Fruit fly (Drosophila melanogaster): ENCODE measurements around the gene CG42831.

The CG42831 gene

dm6 chr3L:10784566-10785003 lies 30.0 kb upstream of the CG42831 start (continued):
- TF ChIP-seq B-H2 (GFP tag; optimal IDR thresholded peaks at IDR 0.05), result no peak
- TF ChIP-seq CG2116 (GFP tag; optimal IDR thresholded peaks at IDR 0.05), result no peak
- TF ChIP-seq Eip74EF (GFP tag; optimal IDR thresholded peaks at IDR 0.05), result peak in 1 of 2 experiments; percentile 30
- peak; percentile 8 for TF ChIP-seq gcm (GFP tag; optimal IDR thresholded peaks at IDR 0.05)
- TF ChIP-seq Hr3 (GFP tag; optimal IDR thresholded peaks at IDR 0.05), result peak; percentile 40
- no peak for TF ChIP-seq CG5245 (GFP tag; optimal IDR thresholded peaks at IDR 0.05)
- TF ChIP-seq CG15601 (tag; optimal IDR thresholded peaks at IDR 0.05), result peak; percentile 19
- TF ChIP-seq stc (GFP tag; IDR thresholded peaks at IDR 0.05), result 0 out of 2 replicates have a peak, but pooled peaks have one; percentile 17
- peak; percentile 37 for TF ChIP-seq bcd (GFP tag; optimal IDR thresholded peaks at IDR 0.05)
- 0 out of 2 replicates have a peak, but pooled peaks have one; percentile 37 for TF ChIP-seq E2f1 (GFP tag; IDR thresholded peaks at IDR 0.05)
- no peak for TF ChIP-seq CG11247 (GFP tag; IDR thresholded peaks at IDR 0.05)
- TF ChIP-seq Hmx (GFP tag; optimal IDR thresholded peaks at IDR 0.05), result no peak
- no peak for TF ChIP-seq Vsx1 (GFP tag; optimal IDR thresholded peaks at IDR 0.05)
- TF ChIP-seq CG4617 (GFP tag; optimal IDR thresholded peaks at IDR 0.05; ENCODE audit: borderline replicate concordance), result no peak
- peak; percentile 55 for TF ChIP-seq CG12391 (tag; optimal IDR thresholded peaks at IDR 0.05)
- TF ChIP-seq org-1 (GFP tag; optimal IDR thresholded peaks at IDR 0.05), result no peak
- TF ChIP-seq CG2712 (tag; optimal IDR thresholded peaks at IDR 0.05), result peak; percentile 50
- TF ChIP-seq fd3F (GFP tag; optimal IDR thresholded peaks at IDR 0.05), result no peak
- TF ChIP-seq cad (GFP tag; optimal IDR thresholded peaks at IDR 0.05), result no peak
- TF ChIP-seq CG18599 (GFP tag; optimal IDR thresholded peaks at IDR 0.05), result peak; percentile 9
- TF ChIP-seq Atf3 (GFP tag; optimal IDR thresholded peaks at IDR 0.05), result no peak
- no peak for TF ChIP-seq pb (GFP tag; optimal IDR thresholded peaks at IDR 0.05)
- TF ChIP-seq Jarid2 (GFP tag; optimal IDR thresholded peaks at IDR 0.05), result peak; percentile 1
- peak; percentile 26 for TF ChIP-seq Chrac-16 (GFP tag; optimal IDR thresholded peaks at IDR 0.05)
- TF ChIP-seq CG4820 (GFP tag; optimal IDR thresholded peaks at IDR 0.05), result peak; percentile 41
- no peak for TF ChIP-seq Bdp1 (GFP tag; optimal IDR thresholded peaks at IDR 0.05)
- no peak for TF ChIP-seq vnd (GFP tag; IDR thresholded peaks at IDR 0.05; ENCODE audit: partially characterized antibody)
- TF ChIP-seq MESR4 (GFP tag; optimal IDR thresholded peaks at IDR 0.05), result no peak
- TF ChIP-seq tio (GFP tag; optimal IDR thresholded peaks at IDR 0.05), result peak; percentile 26
- no peak for TF ChIP-seq CG4360 (GFP tag; IDR thresholded peaks at IDR 0.05)
- TF ChIP-seq nom (GFP tag; optimal IDR thresholded peaks at IDR 0.05), result peak; percentile 40
- no peak for TF ChIP-seq Ravus (GFP tag; IDR thresholded peaks at IDR 0.05)
- no peak for TF ChIP-seq Rx (GFP tag; IDR thresholded peaks at IDR 0.05)
- TF ChIP-seq D19A (tag; optimal IDR thresholded peaks at IDR 0.05), result peak; percentile 18
- no peak for TF ChIP-seq ro (GFP tag; IDR thresholded peaks at IDR 0.05)
- TF ChIP-seq CG9727 (GFP tag; optimal IDR thresholded peaks at IDR 0.05), result peak; percentile 51
- TF ChIP-seq Dfd (GFP tag; optimal IDR thresholded peaks at IDR 0.05), result no peak
- 0 out of 3 replicates have a peak, but pooled peaks have one; percentile 6 for TF ChIP-seq CG11695 (GFP tag; IDR thresholded peaks at IDR 0.05)
- peak; percentile 50 for TF ChIP-seq CG14710 (tag; optimal IDR thresholded peaks at IDR 0.05)
- peak; percentile 53; the same call in 1 of the 3 replicates for TF ChIP-seq dysf (GFP tag; IDR thresholded peaks at IDR 0.05)
- peak; percentile 55 for TF ChIP-seq Ssrp (tag; optimal IDR thresholded peaks at IDR 0.05)
- peak; percentile 60 for TF ChIP-seq Oli (tag; optimal IDR thresholded peaks at IDR 0.05)
- peak; percentile 67 for TF ChIP-seq CG11504 (tag; optimal IDR thresholded peaks at IDR 0.05)

Measured in whole organism, embryonic.